Worm (Caenorhabditis elegans) whole organism, young adult: ENCODE results near the gene npp-3.

Source experiments
- B0019.2 ChIP-seq: fragments of 200-800 bp; sonication (Bioruptor generic); conservative IDR thresholded peaks from 2 replicates; pipeline ENCODE4 v1.3.6; 2022; ENCODE audit warnings: missing genetic modification reagents, missing genetic modification characterization, missing compliant biosample characterization
- B0035.1 ChIP-seq: sonication (generic microtip); optimal IDR thresholded peaks from 2 replicates; lab custom pipeline; 2016; ENCODE audit warnings: missing genetic modification characterization, mild to moderate bottlenecking, missing compliant biosample characterization, missing genotype, missing genetic modification reagents
- B0336.3 ChIP-seq: fragments of 200-800 bp; sonication (Bioruptor generic); IDR thresholded peaks from 2 replicates; pipeline ENCODE4 v1.3.6; 2022; ENCODE audit warnings: missing genetic modification characterization, missing compliant biosample characterization
- F37B4.10 ChIP-seq: fragments of 200-800 bp; sonication (Bioruptor generic); IDR thresholded peaks from 2 replicates; pipeline ENCODE4 v1.3.6; 2022; ENCODE audit warnings: missing genetic modification characterization, missing compliant biosample characterization
- F39B2.1 ChIP-seq: fragments of 200-800 bp; sonication (Bioruptor generic); IDR thresholded peaks from 2 replicates; pipeline ENCODE4 v1.3.6; 2022; ENCODE audit warnings: missing genetic modification reagents, missing genetic modification characterization, missing compliant biosample characterization
- F49E8.2 ChIP-seq: sonication (generic microtip); optimal IDR thresholded peaks from 3 replicates; lab custom pipeline; 2017; ENCODE audit warnings: missing genetic modification characterization, mild to moderate bottlenecking, missing compliant biosample characterization, antibody characterized with exemption, moderate library complexity; ENCODE audit not compliant: insufficient read depth
- F52B5.7 ChIP-seq: sonication (generic microtip); optimal IDR thresholded peaks from 2 replicates; lab custom pipeline; 2016; ENCODE audit warnings: mild to moderate bottlenecking, missing genetic modification characterization, missing compliant biosample characterization
- K12H6.12 ChIP-seq: fragments of 200-800 bp; sonication (Bioruptor generic); optimal IDR thresholded peaks from 2 replicates; lab custom pipeline; 2018; ENCODE audit warnings: mild to moderate bottlenecking, missing genetic modification characterization, missing compliant biosample characterization
- T07F8.4 ChIP-seq: sonication (generic microtip); optimal IDR thresholded peaks from 2 replicates; lab custom pipeline; 2016; ENCODE audit warnings: mild to moderate bottlenecking, missing genetic modification characterization, moderate library complexity, missing compliant biosample characterization
- Y53G8AR.9 ChIP-seq: fragments of 200-800 bp; sonication (Bioruptor generic); conservative IDR thresholded peaks from 2 replicates; pipeline ENCODE4 v1.3.6; 2022; ENCODE audit warnings: missing genetic modification reagents, missing genetic modification characterization, missing compliant biosample characterization
- Y79H2A.3 ChIP-seq: fragments of 200-800 bp; sonication (Bioruptor generic); conservative IDR thresholded peaks from 2 replicates; pipeline ENCODE4 v1.3.6; 2022; ENCODE audit warnings: missing genetic modification reagents, missing genetic modification characterization, missing compliant biosample characterization
- akir-1 ChIP-seq: fragments of 200-800 bp; sonication (Bioruptor generic); optimal IDR thresholded peaks from 2 replicates; lab custom pipeline; 2018; ENCODE audit warnings: mild to moderate bottlenecking, missing genetic modification characterization, moderate library complexity, missing compliant biosample characterization
- aptf-2 ChIP-seq: fragments of 200-800 bp; sonication (Bioruptor generic); conservative IDR thresholded peaks from 2 replicates; pipeline ENCODE4 v1.3.6; 2022; ENCODE audit warnings: missing genetic modification reagents, missing genetic modification characterization, missing compliant biosample characterization
- aptf-3 ChIP-seq: fragments of 200-800 bp; sonication (Bioruptor generic); IDR thresholded peaks from 2 replicates; pipeline ENCODE4 v1.3.6; 2022; ENCODE audit warnings: missing genetic modification characterization, missing compliant biosample characterization
- atf-7 ChIP-seq: sonication (generic microtip); optimal IDR thresholded peaks from 2 replicates; lab custom pipeline; 2017; ENCODE audit warnings: mild to moderate bottlenecking, missing genetic modification characterization, missing compliant biosample characterization
- cebp-2 ChIP-seq: fragments of 200-800 bp; sonication (Bioruptor generic); IDR thresholded peaks from 2 replicates; pipeline ENCODE4 v1.3.6; 2022; ENCODE audit warnings: missing genetic modification characterization, missing compliant biosample characterization
- ceh-100 ChIP-seq: fragments of 200-800 bp; sonication (Bioruptor generic); IDR thresholded peaks from 2 replicates; pipeline ENCODE4 v1.3.6; 2022; ENCODE audit warnings: missing genetic modification reagents, missing genetic modification characterization, missing compliant biosample characterization
- ceh-79 ChIP-seq: sonication (generic microtip); optimal IDR thresholded peaks from 2 replicates; lab custom pipeline; 2017; ENCODE audit warnings: mild to moderate bottlenecking, missing genetic modification characterization, missing compliant biosample characterization
- chd-7 ChIP-seq: sonication (generic microtip); optimal IDR thresholded peaks from 2 replicates; lab custom pipeline; 2016; ENCODE audit warnings: mild to moderate bottlenecking, missing genetic modification characterization, moderate library complexity, missing compliant biosample characterization
- egl-44 ChIP-seq: fragments of 200-800 bp; sonication (Bioruptor generic); IDR thresholded peaks from 2 replicates; pipeline ENCODE4 v1.3.6; 2022; ENCODE audit warnings: missing genetic modification reagents, missing genetic modification characterization, missing compliant biosample characterization
- hmg-20 ChIP-seq: fragments of 200-800 bp; sonication (Bioruptor generic); IDR thresholded peaks from 2 replicates; pipeline ENCODE4 v1.3.6; 2022; ENCODE audit warnings: missing genetic modification reagents, missing genetic modification characterization, missing compliant biosample characterization
- hsf-1 ChIP-seq: fragments of 200-800 bp; sonication (Bioruptor generic); IDR thresholded peaks from 2 replicates; pipeline ENCODE4 v1.3.6; 2022; ENCODE audit warnings: missing genetic modification reagents, missing genetic modification characterization, missing compliant biosample characterization
- let-607 ChIP-seq, 2 experiments: fragments of 200-800 bp in 1 of 2; sonication (Bioruptor generic) in 1 of 2; sonication (generic microtip) in 1 of 2; optimal IDR thresholded peaks; 2 replicates each; lab custom pipeline; 2016 to 2018; ENCODE audit warnings: mild to moderate bottlenecking in 2 of 2, missing compliant biosample characterization in 2 of 2, missing genetic modification characterization in 2 of 2, moderate library complexity in 2 of 2, missing genotype in 1 of 2
- lin-26 ChIP-seq: fragments of 200-800 bp; sonication (Bioruptor generic); IDR thresholded peaks from 2 replicates; pipeline ENCODE4 v1.3.6; 2022; ENCODE audit warnings: missing genetic modification reagents, missing genetic modification characterization, missing compliant biosample characterization
- lsy-27 ChIP-seq: sonication (generic microtip); optimal IDR thresholded peaks from 2 replicates; lab custom pipeline; 2017; ENCODE audit warnings: missing genetic modification characterization, mild to moderate bottlenecking, missing compliant biosample characterization, antibody characterized with exemption, missing genotype, borderline replicate concordance; ENCODE audit not compliant: insufficient read depth
- madf-6 ChIP-seq: fragments of 200-800 bp; sonication (Bioruptor generic); IDR thresholded peaks from 2 replicates; pipeline ENCODE4 v1.3.6; 2022; ENCODE audit warnings: missing genetic modification reagents, missing genetic modification characterization, missing compliant biosample characterization
- mcd-1 ChIP-seq: fragments of 200-800 bp; sonication (Bioruptor generic); IDR thresholded peaks from 2 replicates; pipeline ENCODE4 v1.3.6; 2022; ENCODE audit warnings: missing genetic modification reagents, missing genetic modification characterization, missing compliant biosample characterization
- mel-28 ChIP-seq: sonication (generic microtip); optimal IDR thresholded peaks from 2 replicates; lab custom pipeline; 2016; ENCODE audit warnings: borderline replicate concordance, mild to moderate bottlenecking, missing genetic modification characterization, missing compliant biosample characterization
- nfya-1 ChIP-seq: sonication (generic microtip); optimal IDR thresholded peaks from 2 replicates; lab custom pipeline; 2017; ENCODE audit warnings: antibody characterized with exemption, missing compliant biosample characterization, missing genetic modification characterization, borderline replicate concordance; ENCODE audit not compliant: insufficient read depth
- nhr-120 ChIP-seq: fragments of 200-800 bp; sonication (Bioruptor generic); IDR thresholded peaks from 2 replicates; pipeline ENCODE4 v1.3.6; 2022; ENCODE audit warnings: missing genetic modification characterization, missing compliant biosample characterization
- nhr-27 ChIP-seq: fragments of 200-800 bp; sonication (Bioruptor generic); optimal IDR thresholded peaks from 2 replicates; lab custom pipeline; 2018; ENCODE audit warnings: mild to moderate bottlenecking, missing genetic modification characterization, moderate library complexity, missing compliant biosample characterization
- nhr-90 ChIP-seq: sonication (generic microtip); optimal IDR thresholded peaks from 2 replicates; lab custom pipeline; 2016; ENCODE audit warnings: missing genotype, mild to moderate bottlenecking, missing genetic modification characterization, missing compliant biosample characterization
- pha-4 ChIP-seq: fragments of 150-350 bp; sonication (generic microtip); optimal IDR thresholded peaks from 2 replicates; lab custom pipeline; 2014; ENCODE audit warnings: missing biosample characterization, missing genetic modification reagents, missing genetic modification characterization
- repo-1 ChIP-seq: sonication (generic microtip); optimal IDR thresholded peaks from 2 replicates; lab custom pipeline; 2017; ENCODE audit warnings: mild to moderate bottlenecking, missing genetic modification characterization, missing compliant biosample characterization
- rpc-1 ChIP-seq, 2 experiments: fragments of 150-350 bp in 1 of 2; sonication (generic microtip) in 1 of 2; optimal IDR thresholded peaks; 2 replicates each; lab custom pipeline; 2014 to 2018; ENCODE audit warnings: missing biosample characterization in 1 of 2, missing genetic modification characterization in 1 of 2, missing genetic modification reagents in 1 of 2, missing genotype in 1 of 2
- snpc-1.1 ChIP-seq: sonication (generic microtip); optimal IDR thresholded peaks from 2 replicates; lab custom pipeline; 2017; ENCODE audit warnings: missing genetic modification characterization, mild to moderate bottlenecking, missing compliant biosample characterization, antibody characterized with exemption, moderate library complexity, missing genotype, missing genetic modification reagents; ENCODE audit not compliant: insufficient read depth
- snpc-1.3 ChIP-seq: sonication (generic microtip); optimal IDR thresholded peaks from 2 replicates; lab custom pipeline; 2017; ENCODE audit warnings: missing genetic modification characterization, mild to moderate bottlenecking, missing compliant biosample characterization, antibody characterized with exemption, moderate library complexity, missing genotype, missing genetic modification reagents; ENCODE audit not compliant: insufficient read depth
- tbp1 ChIP-seq: fragments of 200-800 bp; sonication (Bioruptor generic); optimal IDR thresholded peaks from 2 replicates; lab custom pipeline; 2018; ENCODE audit warnings: mild to moderate bottlenecking, missing genetic modification characterization, missing compliant biosample characterization
- tbx-9 ChIP-seq: sonication (generic microtip); optimal IDR thresholded peaks from 2 replicates; lab custom pipeline; 2016; ENCODE audit warnings: borderline replicate concordance, missing genetic modification characterization, inconsistent platforms, missing compliant biosample characterization
- ztf-18 ChIP-seq: sonication (generic microtip); optimal IDR thresholded peaks from 2 replicates; lab custom pipeline; 2016; ENCODE audit warnings: missing genotype, mild to moderate bottlenecking, missing genetic modification characterization, missing compliant biosample characterization
- ztf-25 ChIP-seq: fragments of 200-800 bp; sonication (Bioruptor generic); IDR thresholded peaks from 2 replicates; pipeline ENCODE4 v1.3.6; 2022; ENCODE audit warnings: missing genetic modification reagents, missing genetic modification characterization, missing compliant biosample characterization
- ztf-28 ChIP-seq: fragments of 200-800 bp; sonication (Bioruptor generic); IDR thresholded peaks from 2 replicates; pipeline ENCODE4 v1.3.6; 2022; ENCODE audit warnings: missing genetic modification reagents, missing genetic modification characterization, missing compliant biosample characterization

The npp-3 gene

ce11 chrII:11883648-11884047 lies 9.1 kb upstream of the npp-3 start, which contains the start of gene ZK930.6:
Gene ZK930.6, plus strand, starts transcription at chrII:11883948.
- no peak for TF ChIP-seq F52B5.7 (tag; lab: Kevin White, UChicago)
- TF ChIP-seq B0336.3: no peak

- TF ChIP-seq F37B4.10 (GFP tag; lab: Robert Waterston, UW): no peak
- 0 out of 2 replicates have a peak, but pooled peaks have one; percentile 19 for TF ChIP-seq aptf-2
- TF ChIP-seq cebp-2 (GFP tag; lab: Robert Waterston, UW): no peak
- TF ChIP-seq mcd-1: peak; percentile 21; the same call in 1 of the 2 replicates
- TF ChIP-seq madf-6 (GFP tag; lab: Robert Waterston, UW): peak; percentile 85
- TF ChIP-seq ceh-100 (GFP tag; lab: Robert Waterston, UW): peak; percentile 70
- TF ChIP-seq F39B2.1 (GFP tag; lab: Robert Waterston, UW): 0 out of 2 replicates have a peak, but pooled peaks have one; percentile 32
- TF ChIP-seq lsy-27 (tag; lab: Kevin White, UChicago): no peak
- TF ChIP-seq aptf-3 (GFP tag; lab: Robert Waterston, UW): 0 out of 2 replicates have a peak, but pooled peaks have one; percentile 86
- TF ChIP-seq rpc-1 (optimal IDR thresholded peaks at IDR 0.05; lab: Kevin White, UChicago): no peak
- peak; percentile 8 for TF ChIP-seq rpc-1 (tag; optimal IDR thresholded peaks at IDR 0.05; lab: Kevin White, UChicago)
- peak; percentile 89 for TF ChIP-seq Y53G8AR.9
- peak; percentile 78 for TF ChIP-seq hsf-1 (GFP tag; lab: Robert Waterston, UW)
- no peak for TF ChIP-seq akir-1
- TF ChIP-seq Y79H2A.3 (GFP tag; lab: Robert Waterston, UW): peak; percentile 88
- TF ChIP-seq repo-1 (tag; lab: Kevin White, UChicago): peak; percentile 21
- peak; percentile 11 for TF ChIP-seq ceh-79 (tag; lab: Kevin White, UChicago)
- no peak for TF ChIP-seq T07F8.4 (tag; lab: Kevin White, UChicago)
- TF ChIP-seq F49E8.2 (tag; lab: Kevin White, UChicago): peak; percentile 81
- peak; percentile 23 for TF ChIP-seq nhr-90 (tag; lab: Kevin White, UChicago)
- peak; percentile 35 for TF ChIP-seq atf-7 (tag; lab: Kevin White, UChicago)
- no peak for TF ChIP-seq nfya-1 (tag; lab: Kevin White, UChicago)
- TF ChIP-seq ztf-28: no peak
- TF ChIP-seq B0019.2: no peak
- no peak; the same call in 1 of the 2 replicates for TF ChIP-seq ztf-25 (GFP tag; lab: Robert Waterston, UW)
- TF ChIP-seq tbx-9 (tag; lab: Kevin White, UChicago): no peak
- no peak; the same call in 1 of the 2 replicates for TF ChIP-seq nhr-120 (GFP tag; lab: Robert Waterston, UW)
- no peak for TF ChIP-seq B0035.1
- no peak for TF ChIP-seq K12H6.12 (tag; lab: Kevin White, UChicago)
- TF ChIP-seq chd-7 (tag; lab: Kevin White, UChicago): peak; percentile 77
- no peak for TF ChIP-seq let-607 (tag; optimal IDR thresholded peaks at IDR 0.05; lab: Kevin White, UChicago)
- TF ChIP-seq snpc-1.1: no peak
- peak; percentile 80 for TF ChIP-seq lin-26 (GFP tag; lab: Robert Waterston, UW)
- peak; percentile 18; the same call in 1 of the 2 replicates for TF ChIP-seq hmg-20 (GFP tag; lab: Robert Waterston, UW)
- TF ChIP-seq mel-28 (tag; lab: Kevin White, UChicago): no peak
- TF ChIP-seq snpc-1.3 (tag; lab: Kevin White, UChicago): no peak
- TF ChIP-seq tbp1 (GFP tag; lab: Kevin White, UChicago): peak; percentile 50
- no peak for TF ChIP-seq ztf-18
- TF ChIP-seq pha-4 (tag; lab: Kevin White, UChicago): no peak
- TF ChIP-seq nhr-27 (tag; lab: Kevin White, UChicago): peak; percentile 65
- TF ChIP-seq egl-44 (GFP tag; lab: Robert Waterston, UW): 0 out of 2 replicates have a peak, but pooled peaks have one; percentile 25
These were observed 6.1 kb upstream of the npp-3 start for ce11 chrII:11880456-11881353.
